Worm (Caenorhabditis elegans): ENCODE results near the gene dyf-4.
A peak's percentile ranks its signal among the peaks of the same experiment; 100 is the strongest.

Gene dyf-4

DNA sequence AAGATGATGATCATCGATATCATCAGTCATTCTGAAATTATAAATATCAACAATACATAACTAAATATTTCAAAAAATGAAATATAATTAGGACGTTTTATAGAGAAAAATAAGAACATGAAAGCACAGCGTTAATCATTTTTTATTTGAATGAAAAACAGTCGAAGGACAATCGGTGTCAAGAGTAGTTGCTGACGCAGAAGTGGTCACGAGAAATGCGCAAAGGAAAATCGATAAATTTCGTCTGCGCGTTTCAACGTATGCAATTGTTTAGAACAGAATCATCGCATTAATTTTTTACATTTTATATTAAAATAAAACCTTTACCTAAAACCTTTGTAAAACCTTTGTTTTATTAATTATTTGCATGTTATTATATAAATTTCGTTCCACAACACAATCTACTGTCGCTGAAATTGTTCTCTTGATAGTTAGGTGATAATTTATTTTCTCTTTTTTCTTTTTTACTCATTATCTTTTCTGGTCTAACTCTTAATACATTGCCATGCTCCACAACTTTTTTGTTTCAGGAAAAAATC lies 27.7 kb downstream of the dyf-4 start, which contains the start of the genes W04D2.4 and rbm-25:
W04D2.4 (minus strand) TSS at position 31 of the 539 bp plus-strand sequence.
rbm-25 (plus strand) TSS at position 489 of the 539 bp plus-strand sequence.
- peak; percentile 60 for TF ChIP-seq lir-3 (tag; optimal IDR thresholded peaks at IDR 0.05; ENCODE audit: poor library complexity)
- TF ChIP-seq irx-1 (tag; optimal IDR thresholded peaks at IDR 0.05), result peak; percentile 82
- peak; percentile 65 for TF ChIP-seq isw-1 (GFP tag; IDR thresholded peaks at IDR 0.05)
- peak; percentile 90 for TF ChIP-seq nhr-85 (tag)
- TF ChIP-seq tlp-1 (tag; optimal IDR thresholded peaks at IDR 0.05), result no peak
- TF ChIP-seq mdl-1 (tag; optimal IDR thresholded peaks at IDR 0.05), result peak in 1 of 2 experiments; percentile 69
- TF ChIP-seq nhr-47 (tag; optimal IDR thresholded peaks at IDR 0.05), result peak; percentile 92
- no peak for TF ChIP-seq nhr-12 (tag; optimal IDR thresholded peaks at IDR 0.05)
- peak; percentile 39 for TF ChIP-seq fkh-8 (tag; optimal IDR thresholded peaks at IDR 0.05)
- peak; percentile 64 for TF ChIP-seq pax-3 (tag; optimal IDR thresholded peaks at IDR 0.05)
- TF ChIP-seq hpl-2 (GFP tag; optimal IDR thresholded peaks at IDR 0.05), result no peak
- TF ChIP-seq sptf-1 (tag; optimal IDR thresholded peaks at IDR 0.05), result no peak
- peak; percentile 75 for TF ChIP-seq ama-1 (optimal IDR thresholded peaks at IDR 0.05)
- TF ChIP-seq sox-4 (tag; optimal IDR thresholded peaks at IDR 0.05), result peak; percentile 78
- TF ChIP-seq snu-23 (GFP tag; optimal IDR thresholded peaks at IDR 0.05), result peak; percentile 90
- no peak for TF ChIP-seq ets-5 (GFP tag; IDR thresholded peaks at IDR 0.05)
- peak; percentile 74 for TF ChIP-seq lin-13 (GFP tag; optimal IDR thresholded peaks at IDR 0.05)
- TF ChIP-seq mef-2 (tag; optimal IDR thresholded peaks at IDR 0.05), result no peak
- TF ChIP-seq elt-2 (tag; optimal IDR thresholded peaks at IDR 0.05), result peak; percentile 60
- no peak for TF ChIP-seq hlh-4 (tag; optimal IDR thresholded peaks at IDR 0.05)
- TF ChIP-seq zag-1 (tag; optimal IDR thresholded peaks at IDR 0.05), result peak; percentile 28
- peak; percentile 81 for TF ChIP-seq lin-39 (tag; optimal IDR thresholded peaks at IDR 0.05)
- TF ChIP-seq nhr-28 (tag; optimal IDR thresholded peaks at IDR 0.05), result no peak
- TF ChIP-seq C16A3.4 (tag; optimal IDR thresholded peaks at IDR 0.05), result peak; percentile 76
- peak; percentile 86 for TF ChIP-seq nhr-90 (tag; optimal IDR thresholded peaks at IDR 0.05; ENCODE audit: poor library complexity)
- peak; percentile 67 for TF ChIP-seq grh-1 (GFP tag; IDR thresholded peaks at IDR 0.05)
- peak; percentile 71 for TF ChIP-seq egl-13 (tag; optimal IDR thresholded peaks at IDR 0.05)
- TF ChIP-seq Y116A8C.19 (tag; optimal IDR thresholded peaks at IDR 0.05; ENCODE audit: borderline replicate concordance), result no peak
- TF ChIP-seq lin-15B (tag; optimal IDR thresholded peaks at IDR 0.05), result peak; percentile 23
- peak; percentile 74 to 83 for TF ChIP-seq efl-1 (optimal IDR thresholded peaks at IDR 0.05)
- TF ChIP-seq efl-1 (GFP tag; optimal IDR thresholded peaks at IDR 0.05 in 1 of 2), result peak; percentile 78 to 98
- TF ChIP-seq ztf-11 (tag; optimal IDR thresholded peaks at IDR 0.05), result peak in 1 of 2 experiments; percentile 40
- peak; percentile 70 for TF ChIP-seq jun-1 (tag; optimal IDR thresholded peaks at IDR 0.05)
- TF ChIP-seq aha-1 (tag; optimal IDR thresholded peaks at IDR 0.05), result peak; percentile 23
- peak; percentile 85 for TF ChIP-seq unc-86 (tag; optimal IDR thresholded peaks at IDR 0.05)
- no peak for TF ChIP-seq unc-62 (GFP tag; optimal IDR thresholded peaks at IDR 0.05)
- peak; percentile 87 for TF ChIP-seq nhr-19 (GFP tag; conservative IDR thresholded peaks at IDR 0.05)
- TF ChIP-seq ceh-63 (GFP tag; optimal IDR thresholded peaks at IDR 0.05), result no peak
- peak; percentile 68 to 81 (median 81) for TF ChIP-seq dpl-1 (GFP tag; optimal IDR thresholded peaks at IDR 0.05)
- peak; percentile 92 for TF ChIP-seq nhr-71 (tag; optimal IDR thresholded peaks at IDR 0.05)
- no peak for TF ChIP-seq alr-1 (tag; optimal IDR thresholded peaks at IDR 0.05; ENCODE audit: borderline replicate concordance)
- peak; percentile 5 for TF ChIP-seq zip-4 (GFP tag; optimal IDR thresholded peaks at IDR 0.05)
- TF ChIP-seq snpc-4 (tag; optimal IDR thresholded peaks at IDR 0.05), result peak; percentile 94
- no peak for TF ChIP-seq sup-37 (GFP tag; optimal IDR thresholded peaks at IDR 0.05)
- peak; percentile 87 for TF ChIP-seq rnt-1 (tag; optimal IDR thresholded peaks at IDR 0.05)
- TF ChIP-seq vab-15 (tag; optimal IDR thresholded peaks at IDR 0.05), result no peak
- 0 out of 2 replicates have a peak, but pooled peaks have one; percentile 23 for TF ChIP-seq ceh-88 (GFP tag; IDR thresholded peaks at IDR 0.05)
- no peak for TF ChIP-seq ces-1 (GFP tag; optimal IDR thresholded peaks at IDR 0.05)
- TF ChIP-seq dsc-1 (tag; optimal IDR thresholded peaks at IDR 0.05), result peak; percentile 91
- TF ChIP-seq mep-1 (tag; optimal IDR thresholded peaks at IDR 0.05), result peak; percentile 98
- peak; percentile 30 for TF ChIP-seq fkh-4 (tag; optimal IDR thresholded peaks at IDR 0.05; ENCODE audit: borderline replicate concordance)
- TF ChIP-seq fkh-10 (GFP tag; optimal IDR thresholded peaks at IDR 0.05), result no peak
- TF ChIP-seq nhr-76 (tag; optimal IDR thresholded peaks at IDR 0.05), result no peak
